Fruit fly (Drosophila melanogaster) whole organism, pupa: ENCODE data around the gene sds22.

Experiments
- CG10348 ChIP-seq: fragments of 200-800 bp; sonication (Bioruptor generic); IDR thresholded peaks from 2 replicates; pipeline ENCODE4 v1.3.6; 2022; ENCODE audit warnings: missing biosample characterization, missing genetic modification characterization
- CG12605 ChIP-seq: fragments of 200-800 bp; sonication (Bioruptor generic); IDR thresholded peaks from 2 replicates; pipeline ENCODE4 v1.3.6; 2022; ENCODE audit warnings: missing biosample characterization, missing genetic modification characterization
- CG13204 ChIP-seq: fragments of 200-800 bp; sonication (Bioruptor generic); optimal IDR thresholded peaks from 2 replicates; lab custom pipeline; 2018; ENCODE audit warnings: missing biosample characterization, mild to moderate bottlenecking, missing genetic modification characterization, moderate library complexity
- CG14655 ChIP-seq: fragments of 200-800 bp; sonication (Bioruptor generic); optimal IDR thresholded peaks from 3 replicates; lab custom pipeline; 2017; ENCODE audit warnings: mild to moderate bottlenecking, missing biosample characterization, missing genetic modification reagents, missing genetic modification characterization
- CG15710 ChIP-seq: fragments of 200-800 bp; sonication (Bioruptor generic); optimal IDR thresholded peaks from 2 replicates; lab custom pipeline; 2018; ENCODE audit warnings: missing biosample characterization, mild to moderate bottlenecking, missing genetic modification characterization, moderate library complexity
- CG17806 ChIP-seq: fragments of 200-800 bp; sonication (Bioruptor generic); optimal IDR thresholded peaks from 2 replicates; lab custom pipeline; 2018; ENCODE audit warnings: missing biosample characterization, mild to moderate bottlenecking, missing genetic modification characterization, moderate library complexity
- CG32121 ChIP-seq: fragments of 200-800 bp; sonication (Bioruptor generic); IDR thresholded peaks from 2 replicates; pipeline ENCODE4 v1.3.6; 2022; ENCODE audit warnings: missing biosample characterization, missing genetic modification characterization
- CG34367 ChIP-seq: fragments of 200-800 bp; sonication (Bioruptor generic); optimal IDR thresholded peaks from 2 replicates; lab custom pipeline; 2018; ENCODE audit warnings: missing biosample characterization, mild to moderate bottlenecking, missing genetic modification characterization
- CG4496 ChIP-seq: fragments of 200-800 bp; sonication (Bioruptor generic); IDR thresholded peaks from 3 replicates; pipeline ENCODE4 v1.3.6; 2022; ENCODE audit warnings: missing biosample characterization, missing genetic modification characterization
- CG8159 ChIP-seq: fragments of 200-800 bp; sonication (Bioruptor generic); optimal IDR thresholded peaks from 3 replicates; lab custom pipeline; 2018; ENCODE audit warnings: missing biosample characterization, mild to moderate bottlenecking, missing genetic modification characterization, moderate library complexity
- CG8301 ChIP-seq: fragments of 200-800 bp; sonication (Bioruptor generic); optimal IDR thresholded peaks from 2 replicates; lab custom pipeline; 2018; ENCODE audit warnings: missing biosample characterization, mild to moderate bottlenecking, missing genetic modification characterization
- CG9948 ChIP-seq: fragments of 200-800 bp; sonication (Bioruptor generic); optimal IDR thresholded peaks from 2 replicates; lab custom pipeline; 2018; ENCODE audit warnings: missing biosample characterization, mild to moderate bottlenecking, missing genetic modification characterization, moderate library complexity
- D1 ChIP-seq: fragments of 200-800 bp; sonication (Bioruptor generic); optimal IDR thresholded peaks from 2 replicates; lab custom pipeline; 2018; ENCODE audit warnings: missing biosample characterization, mild to moderate bottlenecking, missing genetic modification characterization, moderate library complexity
- EcR ChIP-seq: fragments of 200-800 bp; sonication (Bioruptor generic); optimal IDR thresholded peaks from 3 replicates; lab custom pipeline; 2019; ENCODE audit warnings: missing biosample characterization, missing genetic modification characterization, mild to moderate bottlenecking, moderate library complexity, missing genetic modification reagents
- Ets98B ChIP-seq: fragments of 200-800 bp; sonication (Bioruptor generic); IDR thresholded peaks from 2 replicates; pipeline ENCODE4 v1.3.6; 2022; ENCODE audit warnings: missing biosample characterization, missing genetic modification characterization
- Pif1A ChIP-seq: fragments of 200-800 bp; sonication (Bioruptor generic); optimal IDR thresholded peaks from 3 replicates; lab custom pipeline; 2016; ENCODE audit warnings: missing biosample characterization, missing genetic modification characterization
- Pif1B ChIP-seq: fragments of 200-800 bp; sonication (Bioruptor generic); optimal IDR thresholded peaks from 3 replicates; lab custom pipeline; 2016; ENCODE audit warnings: missing biosample characterization, missing genetic modification characterization
- Snoo ChIP-seq: fragments of 200-800 bp; sonication (Bioruptor generic); optimal IDR thresholded peaks from 3 replicates; lab custom pipeline; 2017; ENCODE audit warnings: missing biosample characterization, mild to moderate bottlenecking, missing genetic modification characterization, inconsistent platforms
- fd96Ca ChIP-seq: fragments of 200-800 bp; sonication (Bioruptor generic); IDR thresholded peaks from 3 replicates; pipeline ENCODE4 v1.3.6; 2022; ENCODE audit warnings: missing biosample characterization, missing genetic modification characterization
- gl ChIP-seq: fragments of 200-800 bp; sonication (Bioruptor generic); optimal IDR thresholded peaks from 2 replicates; lab custom pipeline; 2018; ENCODE audit warnings: missing biosample characterization, mild to moderate bottlenecking, missing genetic modification characterization
- rn ChIP-seq: fragments of 200-800 bp; sonication (Bioruptor generic); IDR thresholded peaks from 2 replicates; pipeline ENCODE4 v1.3.6; 2022; ENCODE audit warnings: missing biosample characterization, missing genetic modification characterization

Gene sds22

dm6 chr3R:17409319-17409718 is 17.9 kb downstream of the sds22 start, which contains the start of gene CG5860:
Gene CG5860, plus strand, starts transcription at chr3R:17409619.
- TF ChIP-seq CG8159 (tag; lab: Kevin White, UChicago) (no peak), CG10348 (no peak), CG12605 (GFP tag; lab: Robert Waterston, UW) (no peak), CG17806 (tag; lab: Kevin White, UChicago) (no peak), Pif1B (no peak), Snoo (tag; lab: Kevin White, UChicago) (no peak), CG9948 (tag; lab: Kevin White, UChicago) (no peak), CG13204 (GFP tag; lab: Kevin White, UChicago) (no peak), CG15710 (tag; lab: Kevin White, UChicago) (no peak), CG14655 (no peak), gl (tag; lab: Kevin White, UChicago) (no peak), Pif1A (GFP tag; lab: Kevin White, UChicago) (no peak), Ets98B (GFP tag; lab: Robert Waterston, UW) (no peak), CG32121 (no peak)

DNA sequence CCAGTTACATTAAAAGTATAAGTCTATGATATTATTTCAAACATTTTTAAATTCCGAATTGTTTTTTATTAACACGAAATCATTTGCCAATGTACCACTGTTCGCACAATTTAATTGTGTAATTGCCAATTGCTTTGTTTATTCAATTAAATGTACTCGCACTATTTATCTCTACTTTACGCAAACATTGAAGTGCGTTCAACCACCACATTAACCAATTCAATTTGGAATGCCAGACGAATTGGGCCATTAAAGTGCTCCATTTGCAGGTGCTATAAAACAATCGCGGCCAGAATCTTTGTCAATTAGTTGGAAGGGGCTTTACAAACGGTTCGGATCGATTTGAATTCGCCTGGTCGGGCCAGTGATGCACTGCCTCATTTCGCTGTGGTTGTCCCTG is 19.4 kb downstream of the sds22 start, which contains the start of gene CG5863:
Gene CG5863 (plus strand): TSS at position 301 of the 400 bp plus-strand sequence.
- TF ChIP-seq gl (tag; lab: Kevin White, UChicago) (no peak), CG15710 (tag; lab: Kevin White, UChicago) (no peak), Pif1A (GFP tag; lab: Kevin White, UChicago) (no peak), EcR (no peak), CG10348 (no peak), CG13204 (GFP tag; lab: Kevin White, UChicago) (no peak), CG12605 (GFP tag; lab: Robert Waterston, UW) (no peak), fd96Ca (GFP tag; lab: Robert Waterston, UW) (no peak), Pif1B (no peak), CG8159 (tag; lab: Kevin White, UChicago) (no peak), Ets98B (GFP tag; lab: Robert Waterston, UW) (no peak), CG17806 (tag; lab: Kevin White, UChicago) (no peak), CG14655 (no peak), CG4496 (no peak), CG8301 (no peak), CG9948 (tag; lab: Kevin White, UChicago) (no peak), D1 (tag; lab: Kevin White, UChicago) (no peak)

- TF ChIP-seq Ets98B (GFP tag; lab: Robert Waterston, UW) (no peak), CG17806 (tag; lab: Kevin White, UChicago) (no peak), gl (tag; lab: Kevin White, UChicago) (no peak), Snoo (tag; lab: Kevin White, UChicago) (no peak), D1 (tag; lab: Kevin White, UChicago) (no peak), CG15710 (tag; lab: Kevin White, UChicago) (no peak), Pif1A (GFP tag; lab: Kevin White, UChicago) (no peak), CG8159 (tag; lab: Kevin White, UChicago) (no peak), CG34367 (tag; lab: Kevin White, UChicago) (no peak)
These were observed 21.2 kb downstream of the sds22 start, which contains the start of gene CG42821 for dm6 chr3R:17412458-17413127. Gene CG42821, plus strand, starts transcription at chr3R:17413077.

- TF ChIP-seq CG12605 (GFP tag; lab: Robert Waterston, UW) = no peak
- TF ChIP-seq D1 (tag; lab: Kevin White, UChicago) = no peak
- no peak for TF ChIP-seq CG8159 (tag; lab: Kevin White, UChicago)
- no peak for TF ChIP-seq Pif1B
- no peak for TF ChIP-seq Pif1A (GFP tag; lab: Kevin White, UChicago)
- no peak for TF ChIP-seq Snoo (tag; lab: Kevin White, UChicago)
- TF ChIP-seq CG13204 (GFP tag; lab: Kevin White, UChicago) = no peak
- TF ChIP-seq CG17806 (tag; lab: Kevin White, UChicago) = no peak
- TF ChIP-seq CG9948 (tag; lab: Kevin White, UChicago) = no peak
- TF ChIP-seq rn (GFP tag; lab: Robert Waterston, UW) = no peak
- TF ChIP-seq EcR = no peak
- TF ChIP-seq CG4496 = no peak
- no peak for TF ChIP-seq fd96Ca (GFP tag; lab: Robert Waterston, UW)
- no peak for TF ChIP-seq CG10348
- no peak for TF ChIP-seq gl (tag; lab: Kevin White, UChicago)
- no peak for TF ChIP-seq Ets98B (GFP tag; lab: Robert Waterston, UW)
These were observed 22.2 kb downstream of the sds22 start, which contains the start of gene CG42822 for dm6 chr3R:17413601-17414000. Gene CG42822, plus strand, starts transcription at chr3R:17413901.

DNA sequence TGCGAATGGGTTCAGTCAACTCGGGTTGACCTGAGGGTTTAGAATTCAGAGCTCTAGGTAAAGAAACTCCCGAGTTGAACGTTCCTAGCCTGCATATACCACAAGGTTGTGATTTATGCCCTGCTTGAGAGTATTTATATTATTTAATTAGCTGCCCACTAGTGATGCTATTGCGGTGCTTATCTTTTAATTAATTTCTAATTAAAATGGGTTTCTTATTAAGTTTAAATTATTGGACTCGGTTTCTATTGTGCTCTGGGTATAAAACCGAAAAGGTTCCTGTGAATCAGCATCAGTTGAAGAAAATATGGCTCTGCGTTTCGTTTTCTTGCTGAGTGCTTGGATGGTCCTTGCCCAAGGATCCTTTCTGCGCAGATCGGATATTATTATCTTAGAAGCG is 24.0 kb downstream of the sds22 start, which contains the start of gene CG5866:
Gene CG5866 (plus strand): TSS at position 301 of the 400 bp plus-strand sequence.
- TF ChIP-seq CG8159 (tag; lab: Kevin White, UChicago) (no peak), fd96Ca (GFP tag; lab: Robert Waterston, UW) (no peak), CG12605 (GFP tag; lab: Robert Waterston, UW) (no peak), CG32121 (no peak), CG15710 (tag; lab: Kevin White, UChicago) (no peak), Pif1A (GFP tag; lab: Kevin White, UChicago) (no peak), CG13204 (GFP tag; lab: Kevin White, UChicago) (no peak), EcR (no peak), CG4496 (no peak)
- TF ChIP-seq, all 21 proteins: peak for 0

DNA sequence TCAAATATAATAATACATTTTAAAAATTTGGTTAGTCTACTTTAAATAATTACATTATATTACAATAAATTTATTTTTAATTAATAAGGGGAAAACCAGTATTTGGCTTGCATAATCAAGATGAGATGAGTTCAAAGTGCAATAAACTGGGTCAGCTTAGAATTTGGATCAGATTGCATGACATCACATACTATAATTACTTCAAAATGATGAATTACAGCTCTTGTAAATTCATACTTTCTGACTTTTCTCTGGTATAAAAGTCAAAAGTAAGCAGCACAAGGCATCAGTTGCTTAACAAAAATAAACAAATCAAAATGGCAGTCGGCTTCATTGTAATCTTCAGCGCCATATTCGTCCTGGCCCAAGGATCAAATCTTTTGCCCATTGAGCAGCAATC is 25.8 kb downstream of the sds22 start, which contains the start of gene CG33333:
Gene CG33333 (plus strand): TSS at position 301 of the 400 bp plus-strand sequence.
- no peak for TF ChIP-seq CG10348
- TF ChIP-seq CG34367 (tag; lab: Kevin White, UChicago) = no peak
- TF ChIP-seq gl (tag; lab: Kevin White, UChicago) = no peak
- no peak for TF ChIP-seq CG13204 (GFP tag; lab: Kevin White, UChicago)
- TF ChIP-seq rn (GFP tag; lab: Robert Waterston, UW) = no peak
- no peak for TF ChIP-seq Ets98B (GFP tag; lab: Robert Waterston, UW)
- no peak for TF ChIP-seq CG15710 (tag; lab: Kevin White, UChicago)
- no peak for TF ChIP-seq Pif1A (GFP tag; lab: Kevin White, UChicago)
- TF ChIP-seq fd96Ca (GFP tag; lab: Robert Waterston, UW) = no peak
- no peak for TF ChIP-seq EcR
- no peak for TF ChIP-seq D1 (tag; lab: Kevin White, UChicago)
- no peak for TF ChIP-seq CG12605 (GFP tag; lab: Robert Waterston, UW)
- TF ChIP-seq CG17806 (tag; lab: Kevin White, UChicago) = no peak
- no peak for TF ChIP-seq Snoo (tag; lab: Kevin White, UChicago)
- no peak for TF ChIP-seq CG9948 (tag; lab: Kevin White, UChicago)
- no peak for TF ChIP-seq CG32121
- TF ChIP-seq Pif1B = no peak
